Worm (Caenorhabditis elegans) whole organism, young adult: ENCODE results near the gene Y116A8C.38.

Source experiments
- B0019.2 ChIP-seq: fragments of 200-800 bp; sonication (Bioruptor generic); conservative IDR thresholded peaks from 2 replicates; pipeline ENCODE4 v1.3.6; 2022; ENCODE audit warnings: missing genetic modification reagents, missing genetic modification characterization, missing compliant biosample characterization
- B0336.3 ChIP-seq: fragments of 200-800 bp; sonication (Bioruptor generic); IDR thresholded peaks from 2 replicates; pipeline ENCODE4 v1.3.6; 2022; ENCODE audit warnings: missing genetic modification characterization, missing compliant biosample characterization
- D2030.7 ChIP-seq: fragments of 200-800 bp; sonication (Bioruptor generic); IDR thresholded peaks from 2 replicates; pipeline ENCODE4 v1.3.6; 2022; ENCODE audit warnings: missing genetic modification reagents, missing genetic modification characterization, missing compliant biosample characterization
- F10E7.11 ChIP-seq: sonication (generic microtip); optimal IDR thresholded peaks from 2 replicates; lab custom pipeline; 2017; ENCODE audit warnings: mild to moderate bottlenecking, missing genetic modification characterization, moderate library complexity, missing compliant biosample characterization
- F52B5.7 ChIP-seq: sonication (generic microtip); optimal IDR thresholded peaks from 2 replicates; lab custom pipeline; 2016; ENCODE audit warnings: mild to moderate bottlenecking, missing genetic modification characterization, missing compliant biosample characterization
- K11D2.4 ChIP-seq: fragments of 200-800 bp; sonication (Bioruptor generic); IDR thresholded peaks from 2 replicates; pipeline ENCODE4 v1.3.6; 2022; ENCODE audit warnings: missing genetic modification reagents, missing genetic modification characterization, missing compliant biosample characterization
- T07F8.4 ChIP-seq: sonication (generic microtip); optimal IDR thresholded peaks from 2 replicates; lab custom pipeline; 2016; ENCODE audit warnings: mild to moderate bottlenecking, missing genetic modification characterization, moderate library complexity, missing compliant biosample characterization
- Y53G8AR.9 ChIP-seq: fragments of 200-800 bp; sonication (Bioruptor generic); conservative IDR thresholded peaks from 2 replicates; pipeline ENCODE4 v1.3.6; 2022; ENCODE audit warnings: missing genetic modification reagents, missing genetic modification characterization, missing compliant biosample characterization
- akir-1 ChIP-seq: fragments of 200-800 bp; sonication (Bioruptor generic); optimal IDR thresholded peaks from 2 replicates; lab custom pipeline; 2018; ENCODE audit warnings: mild to moderate bottlenecking, missing genetic modification characterization, moderate library complexity, missing compliant biosample characterization
- atf-7 ChIP-seq: sonication (generic microtip); optimal IDR thresholded peaks from 2 replicates; lab custom pipeline; 2017; ENCODE audit warnings: mild to moderate bottlenecking, missing genetic modification characterization, missing compliant biosample characterization
- athp-1 ChIP-seq: sonication (generic microtip); optimal IDR thresholded peaks from 2 replicates; lab custom pipeline; 2017; ENCODE audit warnings: mild to moderate bottlenecking, missing genetic modification characterization, missing compliant biosample characterization
- attf-5 ChIP-seq: fragments of 200-800 bp; sonication (Bioruptor generic); optimal IDR thresholded peaks from 2 replicates; lab custom pipeline; 2018; ENCODE audit warnings: mild to moderate bottlenecking, missing genetic modification characterization, missing compliant biosample characterization
- bed-1 ChIP-seq: fragments of 200-800 bp; sonication (Bioruptor generic); IDR thresholded peaks from 2 replicates; pipeline ENCODE4 v1.3.6; 2022; ENCODE audit warnings: missing genetic modification reagents, missing genetic modification characterization, missing compliant biosample characterization
- cebp-1 ChIP-seq, 2 experiments: fragments of 200-800 bp in 1 of 2; sonication (Bioruptor generic) in 1 of 2; sonication (generic microtip) in 1 of 2; IDR thresholded peaks in 1 of 2; optimal IDR thresholded peaks in 1 of 2; 2 replicates each; pipeline versions ENCODE4 v1.3.6 to Lab custom; 2017 to 2022; ENCODE audit warnings: missing compliant biosample characterization in 2 of 2, missing genetic modification characterization in 2 of 2, mild to moderate bottlenecking in 1 of 2, missing genetic modification reagents in 1 of 2, moderate library complexity in 1 of 2
- ceh-100 ChIP-seq: fragments of 200-800 bp; sonication (Bioruptor generic); IDR thresholded peaks from 2 replicates; pipeline ENCODE4 v1.3.6; 2022; ENCODE audit warnings: missing genetic modification reagents, missing genetic modification characterization, missing compliant biosample characterization
- ceh-79 ChIP-seq: sonication (generic microtip); optimal IDR thresholded peaks from 2 replicates; lab custom pipeline; 2017; ENCODE audit warnings: mild to moderate bottlenecking, missing genetic modification characterization, missing compliant biosample characterization
- die-1 ChIP-seq: sonication (generic microtip); optimal IDR thresholded peaks from 2 replicates; lab custom pipeline; 2016; ENCODE audit warnings: missing genotype, mild to moderate bottlenecking, missing genetic modification characterization, missing compliant biosample characterization
- dox-1 ChIP-seq: fragments of 200-800 bp; sonication (Bioruptor generic); IDR thresholded peaks from 2 replicates; pipeline ENCODE4 v1.3.6; 2022; ENCODE audit warnings: missing genetic modification reagents, missing genetic modification characterization, missing compliant biosample characterization
- efl-1 ChIP-seq: fragments of 150-350 bp; optimal IDR thresholded peaks from 2 replicates; lab custom pipeline; 2014; ENCODE audit warnings: missing biosample characterization, missing genetic modification reagents, missing genetic modification characterization
- egl-18 ChIP-seq: fragments of 200-800 bp; sonication (Bioruptor generic); IDR thresholded peaks from 2 replicates; pipeline ENCODE4 v1.3.6; 2022; ENCODE audit warnings: missing genetic modification reagents, missing genetic modification characterization, missing compliant biosample characterization
- egl-44 ChIP-seq: fragments of 200-800 bp; sonication (Bioruptor generic); IDR thresholded peaks from 2 replicates; pipeline ENCODE4 v1.3.6; 2022; ENCODE audit warnings: missing genetic modification reagents, missing genetic modification characterization, missing compliant biosample characterization
- him-1 ChIP-seq: sonication (generic microtip); optimal IDR thresholded peaks from 2 replicates; lab custom pipeline; 2016; ENCODE audit warnings: missing genotype, missing genetic modification reagents, missing genetic modification characterization, missing compliant biosample characterization
- hlh-12 ChIP-seq: sonication (generic microtip); optimal IDR thresholded peaks from 2 replicates; lab custom pipeline; 2016; ENCODE audit warnings: missing genetic modification characterization, missing compliant biosample characterization
- hlh-26 ChIP-seq: fragments of 200-800 bp; sonication (Bioruptor generic); conservative IDR thresholded peaks from 2 replicates; pipeline ENCODE4 v1.3.6; 2022; ENCODE audit warnings: missing genetic modification reagents, missing genetic modification characterization, missing compliant biosample characterization
- hmg-1.2 ChIP-seq: fragments of 200-800 bp; sonication (Bioruptor generic); IDR thresholded peaks from 2 replicates; pipeline ENCODE4 v1.3.6; 2022; ENCODE audit warnings: missing genetic modification reagents, missing genetic modification characterization, missing compliant biosample characterization
- hsf-1 ChIP-seq: fragments of 200-800 bp; sonication (Bioruptor generic); IDR thresholded peaks from 2 replicates; pipeline ENCODE4 v1.3.6; 2022; ENCODE audit warnings: missing genetic modification reagents, missing genetic modification characterization, missing compliant biosample characterization
- lin-26 ChIP-seq: fragments of 200-800 bp; sonication (Bioruptor generic); IDR thresholded peaks from 2 replicates; pipeline ENCODE4 v1.3.6; 2022; ENCODE audit warnings: missing genetic modification reagents, missing genetic modification characterization, missing compliant biosample characterization
- lin-35 ChIP-seq, 3 experiments: fragments of 150-350 bp in 2 of 3; sonication (generic microtip) in 1 of 3; optimal IDR thresholded peaks; 2 replicates each; lab custom pipeline; 2014 to 2018; ENCODE audit warnings: missing biosample characterization in 3 of 3, missing genetic modification characterization in 3 of 3, missing genetic modification reagents in 3 of 3
- lin-54 ChIP-seq: fragments of 200-800 bp; sonication (Bioruptor generic); optimal IDR thresholded peaks from 2 replicates; lab custom pipeline; 2018; ENCODE audit warnings: mild to moderate bottlenecking, missing genetic modification characterization, missing compliant biosample characterization
- madf-10 ChIP-seq: sonication (generic microtip); optimal IDR thresholded peaks from 2 replicates; lab custom pipeline; 2016; ENCODE audit warnings: mild to moderate bottlenecking, missing genetic modification characterization, missing compliant biosample characterization
- madf-6 ChIP-seq: fragments of 200-800 bp; sonication (Bioruptor generic); IDR thresholded peaks from 2 replicates; pipeline ENCODE4 v1.3.6; 2022; ENCODE audit warnings: missing genetic modification reagents, missing genetic modification characterization, missing compliant biosample characterization
- madf-8 ChIP-seq: fragments of 200-800 bp; sonication (Bioruptor generic); conservative IDR thresholded peaks from 2 replicates; pipeline ENCODE4 v1.3.6; 2022; ENCODE audit warnings: missing genetic modification reagents, missing genetic modification characterization, missing compliant biosample characterization
- mxl-1 ChIP-seq: sonication (generic microtip); optimal IDR thresholded peaks from 2 replicates; lab custom pipeline; 2016; ENCODE audit warnings: missing genetic modification characterization, missing compliant biosample characterization
- nfya-2 ChIP-seq: fragments of 200-800 bp; sonication (Bioruptor generic); IDR thresholded peaks from 2 replicates; pipeline ENCODE4 v1.3.6; 2022; ENCODE audit warnings: missing genetic modification reagents, missing genetic modification characterization, missing compliant biosample characterization
- nhr-27 ChIP-seq: fragments of 200-800 bp; sonication (Bioruptor generic); optimal IDR thresholded peaks from 2 replicates; lab custom pipeline; 2018; ENCODE audit warnings: mild to moderate bottlenecking, missing genetic modification characterization, moderate library complexity, missing compliant biosample characterization
- nhr-80 ChIP-seq: sonication (generic microtip); optimal IDR thresholded peaks from 2 replicates; lab custom pipeline; 2016; ENCODE audit warnings: missing genetic modification characterization, missing compliant biosample characterization
- pha-4 ChIP-seq: fragments of 150-350 bp; sonication (generic microtip); optimal IDR thresholded peaks from 2 replicates; lab custom pipeline; 2014; ENCODE audit warnings: missing biosample characterization, missing genetic modification reagents, missing genetic modification characterization
- rcor-1 ChIP-seq: fragments of 200-800 bp; sonication (Bioruptor generic); IDR thresholded peaks from 2 replicates; pipeline ENCODE4 v1.3.6; 2022; ENCODE audit warnings: missing genetic modification reagents, missing genetic modification characterization, missing compliant biosample characterization
- snpc-4 ChIP-seq, 5 experiments: fragments of 150-350 bp in 1 of 5; sonication (generic microtip) in 4 of 5; optimal IDR thresholded peaks; 2 replicates each; lab custom pipeline; 2014 to 2018; ENCODE audit warnings: missing genetic modification characterization in 5 of 5, missing biosample characterization in 3 of 5, antibody characterized with exemption in 2 of 5, mild to moderate bottlenecking in 2 of 5, missing compliant biosample characterization in 2 of 5, missing genotype in 2 of 5, moderate library complexity in 2 of 5, missing genetic modification reagents in 1 of 5
- somi-1 ChIP-seq: fragments of 200-800 bp; sonication (Bioruptor generic); optimal IDR thresholded peaks from 2 replicates; lab custom pipeline; 2018; ENCODE audit warnings: mild to moderate bottlenecking, missing genetic modification characterization, missing compliant biosample characterization
- tbp1 ChIP-seq: fragments of 200-800 bp; sonication (Bioruptor generic); optimal IDR thresholded peaks from 2 replicates; lab custom pipeline; 2018; ENCODE audit warnings: mild to moderate bottlenecking, missing genetic modification characterization, missing compliant biosample characterization
- tlf-1 ChIP-seq: fragments of 200-800 bp; sonication (Bioruptor generic); optimal IDR thresholded peaks from 2 replicates; lab custom pipeline; 2018; ENCODE audit warnings: mild to moderate bottlenecking, missing genetic modification characterization, missing compliant biosample characterization
- zim-3 ChIP-seq: sonication (generic microtip); optimal IDR thresholded peaks from 2 replicates; lab custom pipeline; 2017; ENCODE audit warnings: mild to moderate bottlenecking, missing genetic modification characterization, moderate library complexity, missing compliant biosample characterization
- ztf-18 ChIP-seq: sonication (generic microtip); optimal IDR thresholded peaks from 2 replicates; lab custom pipeline; 2016; ENCODE audit warnings: missing genotype, mild to moderate bottlenecking, missing genetic modification characterization, missing compliant biosample characterization
- ztf-28 ChIP-seq: fragments of 200-800 bp; sonication (Bioruptor generic); IDR thresholded peaks from 2 replicates; pipeline ENCODE4 v1.3.6; 2022; ENCODE audit warnings: missing genetic modification reagents, missing genetic modification characterization, missing compliant biosample characterization

Gene Y116A8C.38

ce11 chrIV:17087384-17088099 lies 43.8 kb upstream of the Y116A8C.38 start, which contains the start of the genes snx-13 and snr-1 (continued):
- TF ChIP-seq hlh-12 (tag; lab: Kevin White, UChicago) (no peak), zim-3 (tag; lab: Kevin White, UChicago) (no peak), lin-54 (peak; percentile 83), T07F8.4 (tag; lab: Kevin White, UChicago) (peak; percentile 24), nhr-27 (tag; lab: Kevin White, UChicago) (no peak), madf-10 (peak; percentile 76), B0019.2 (GFP tag; lab: Robert Waterston, UW) (0 out of 2 replicates have a peak, but pooled peaks have one; percentile 12), somi-1 (GFP tag; lab: Kevin White, UChicago) (peak; percentile 24), efl-1 (peak; percentile 16), hmg-1.2 (GFP tag; lab: Robert Waterston, UW) (peak; percentile 52; the same call in 1 of the 2 replicates), mxl-1 (peak; percentile 27), akir-1 (peak; percentile 31), lin-35 (GFP tag; optimal IDR thresholded peaks at IDR 0.05; lab: Kevin White, UChicago) (peak in 1 of 3 experiments; percentile 64)

ce11 chrIV:17088849-17089248 lies 42.5 kb upstream of the Y116A8C.38 start, which contains the start of gene Y116A8C.43:
Gene Y116A8C.43 (plus strand): TSS chrIV:17088851.
- no peak for TF ChIP-seq pha-4
- TF ChIP-seq tbp1 (GFP tag; lab: Kevin White, UChicago), result peak; percentile 44
- no peak for TF ChIP-seq nhr-80 (tag; lab: Kevin White, UChicago)
- TF ChIP-seq atf-7 (tag; lab: Kevin White, UChicago), result no peak
- TF ChIP-seq bed-1 (GFP tag; lab: Robert Waterston, UW), result no peak
- peak; percentile 63 for TF ChIP-seq athp-1 (tag; lab: Kevin White, UChicago)
- 0 out of 2 replicates have a peak, but pooled peaks have one; percentile 39 for TF ChIP-seq D2030.7 (GFP tag; lab: Robert Waterston, UW)
- TF ChIP-seq ztf-18 (tag; lab: Kevin White, UChicago), result peak; percentile 26
- TF ChIP-seq attf-5, result peak; percentile 18
- peak; percentile 8 for TF ChIP-seq nhr-27 (tag; lab: Kevin White, UChicago)
- TF ChIP-seq hsf-1, result no peak
- peak; percentile 34 for TF ChIP-seq die-1 (tag; lab: Kevin White, UChicago)
- TF ChIP-seq lin-54, result peak; percentile 7
- peak; percentile 76 for TF ChIP-seq Y53G8AR.9 (GFP tag; lab: Robert Waterston, UW)
- TF ChIP-seq rcor-1 (GFP tag; lab: Robert Waterston, UW), result peak; percentile 38; the same call in 1 of the 2 replicates
- TF ChIP-seq F52B5.7 (tag; lab: Kevin White, UChicago), result peak; percentile 39
- TF ChIP-seq K11D2.4 (GFP tag; lab: Robert Waterston, UW), result no peak
- TF ChIP-seq egl-44 (GFP tag; lab: Robert Waterston, UW), result no peak
- TF ChIP-seq ceh-79, result no peak
- TF ChIP-seq cebp-1 (GFP tag; IDR thresholded peaks at IDR 0.05; lab: Robert Waterston, UW), result no peak
- TF ChIP-seq cebp-1 (tag; optimal IDR thresholded peaks at IDR 0.05; lab: Kevin White, UChicago), result peak; percentile 12
- TF ChIP-seq lin-26 (GFP tag; lab: Robert Waterston, UW), result no peak
- TF ChIP-seq F10E7.11 (tag; lab: Kevin White, UChicago), result peak; percentile 5
- peak; percentile 45 for TF ChIP-seq snpc-4 (GFP tag; optimal IDR thresholded peaks at IDR 0.05; lab: Kevin White, UChicago)
- peak in 1 of 4 experiments; percentile 88 for TF ChIP-seq snpc-4 (tag; optimal IDR thresholded peaks at IDR 0.05; lab: Kevin White, UChicago)
- peak; percentile 43 for TF ChIP-seq tlf-1 (GFP tag; lab: Kevin White, UChicago)
- TF ChIP-seq egl-18 (GFP tag; lab: Robert Waterston, UW), result no peak
- TF ChIP-seq him-1 (tag; lab: Kevin White, UChicago), result peak; percentile 37
- TF ChIP-seq nfya-2 (GFP tag; lab: Robert Waterston, UW), result no peak
- 0 out of 2 replicates have a peak, but pooled peaks have one; percentile 29 for TF ChIP-seq hlh-26 (GFP tag; lab: Robert Waterston, UW)
- peak; percentile 39; the same call in 1 of the 2 replicates for TF ChIP-seq madf-6
- no peak for TF ChIP-seq dox-1 (GFP tag; lab: Robert Waterston, UW)
- TF ChIP-seq zim-3 (tag; lab: Kevin White, UChicago), result peak; percentile 57
- TF ChIP-seq madf-8 (GFP tag; lab: Robert Waterston, UW), result 0 out of 2 replicates have a peak, but pooled peaks have one; percentile 8
- peak; percentile 26 for TF ChIP-seq ceh-100 (GFP tag; lab: Robert Waterston, UW)
- TF ChIP-seq ztf-28 (GFP tag; lab: Robert Waterston, UW), result 0 out of 2 replicates have a peak, but pooled peaks have one; percentile 68
- peak; percentile 68; the same call in 1 of the 2 replicates for TF ChIP-seq B0336.3 (GFP tag; lab: Robert Waterston, UW)
